Fruit fly (Drosophila melanogaster): ENCODE results near the gene Saf6.

Gene Saf6

dm6 chr2L:846167-846868 lies 30.6 kb upstream of the Saf6 start (continued):
- no peak for TF ChIP-seq MBD-R2 (GFP tag; IDR thresholded peaks at IDR 0.05)
- TF ChIP-seq CG7357 (GFP tag; IDR thresholded peaks at IDR 0.05): no peak; the same call in 2 of the 3 replicates

- peak; percentile 79 for TF ChIP-seq ems (GFP tag; optimal IDR thresholded peaks at IDR 0.05)
- TF ChIP-seq trh (GFP tag; optimal IDR thresholded peaks at IDR 0.05): peak; percentile 51
- peak; percentile 33 for TF ChIP-seq MESR4 (GFP tag; optimal IDR thresholded peaks at IDR 0.05)
- peak; percentile 96 for TF ChIP-seq sens (GFP tag)
- peak; percentile 69 for TF ChIP-seq klu (GFP tag; IDR thresholded peaks at IDR 0.05)
- peak; percentile 89 for TF ChIP-seq unpg (GFP tag; optimal IDR thresholded peaks at IDR 0.05)
- peak; percentile 88 for TF ChIP-seq CG9609 (GFP tag; optimal IDR thresholded peaks at IDR 0.05)
- no peak for TF ChIP-seq zen2 (GFP tag; IDR thresholded peaks at IDR 0.05; ENCODE audit: partially characterized antibody)
- TF ChIP-seq CG3281 (GFP tag; optimal IDR thresholded peaks at IDR 0.05): peak; percentile 87
- TF ChIP-seq Gug (GFP tag; IDR thresholded peaks at IDR 0.05): peak; percentile 88; the same call in 3 of the 4 replicates
- no peak for TF ChIP-seq Neu2 (GFP tag; optimal IDR thresholded peaks at IDR 0.05; ENCODE audit: borderline replicate concordance)
- TF ChIP-seq gcm (GFP tag; optimal IDR thresholded peaks at IDR 0.05): peak; percentile 72
- TF ChIP-seq pita (GFP tag; optimal IDR thresholded peaks at IDR 0.05): no peak
- peak; percentile 83 for TF ChIP-seq CG6765 (GFP tag; optimal IDR thresholded peaks at IDR 0.05)
- TF ChIP-seq hkb (optimal IDR thresholded peaks at IDR 0.05): no peak
- peak; percentile 92 for TF ChIP-seq hkb (GFP tag; IDR thresholded peaks at IDR 0.05)
- TF ChIP-seq Xbp1 (GFP tag; optimal IDR thresholded peaks at IDR 0.05): peak; percentile 90
- no peak for TF ChIP-seq Scr (GFP tag; IDR thresholded peaks at IDR 0.05; ENCODE audit: partially characterized antibody)
- TF ChIP-seq trem (tag; optimal IDR thresholded peaks at IDR 0.05): peak; percentile 40
- peak; percentile 75 for TF ChIP-seq CG7357 (GFP tag; IDR thresholded peaks at IDR 0.05)
- peak; percentile 74 for TF ChIP-seq CG10979 (tag; optimal IDR thresholded peaks at IDR 0.05)
- peak; percentile 67 for TF ChIP-seq Adf1 (GFP tag; IDR thresholded peaks at IDR 0.05)
- peak; percentile 84 for TF ChIP-seq CG2889 (GFP tag; IDR thresholded peaks at IDR 0.05)
- peak; percentile 69 for TF ChIP-seq Dip3 (GFP tag; optimal IDR thresholded peaks at IDR 0.05)
- TF ChIP-seq Oaz (GFP tag; IDR thresholded peaks at IDR 0.05): peak; percentile 75
- TF ChIP-seq wor (GFP tag; IDR thresholded peaks at IDR 0.05): peak; percentile 82
- no peak for TF ChIP-seq prd (optimal IDR thresholded peaks at IDR 0.05)
- TF ChIP-seq prd (GFP tag; IDR thresholded peaks at IDR 0.05): peak; percentile 91
- peak; percentile 60 for TF ChIP-seq CG12236 (GFP tag; optimal IDR thresholded peaks at IDR 0.05)
- peak; percentile 82 for TF ChIP-seq CG7556 (GFP tag; optimal IDR thresholded peaks at IDR 0.05)
- TF ChIP-seq Atf-2 (GFP tag; optimal IDR thresholded peaks at IDR 0.05): peak; percentile 80
- TF ChIP-seq Xrp1 (GFP tag; IDR thresholded peaks at IDR 0.05): peak; percentile 89
- TF ChIP-seq hth (optimal IDR thresholded peaks at IDR 0.05): no peak
- no peak for TF ChIP-seq nerfin-2 (GFP tag; IDR thresholded peaks at IDR 0.05; ENCODE audit: partially characterized antibody)
- TF ChIP-seq pros (GFP tag; optimal IDR thresholded peaks at IDR 0.05): no peak
- TF ChIP-seq CG15696 (tag; optimal IDR thresholded peaks at IDR 0.05): peak; percentile 31
- peak; percentile 83 for TF ChIP-seq phol (tag; optimal IDR thresholded peaks at IDR 0.05)
- TF ChIP-seq tna (GFP tag; IDR thresholded peaks at IDR 0.05; ENCODE audit: partially characterized antibody): no peak
- no peak for TF ChIP-seq CG8478 (optimal IDR thresholded peaks at IDR 0.05)
- TF ChIP-seq insv (GFP tag; optimal IDR thresholded peaks at IDR 0.05): peak in 1 of 2 experiments; percentile 30
- peak; percentile 76 for TF ChIP-seq rib (GFP tag; IDR thresholded peaks at IDR 0.05)
- TF ChIP-seq tll (GFP tag; optimal IDR thresholded peaks at IDR 0.05): no peak
- TF ChIP-seq Awh (GFP tag; IDR thresholded peaks at IDR 0.05): peak; percentile 87
- no peak for TF ChIP-seq Tbp (GFP tag; optimal IDR thresholded peaks at IDR 0.05)
- peak; percentile 90 for TF ChIP-seq CG7839 (tag; optimal IDR thresholded peaks at IDR 0.05)
- no peak for TF ChIP-seq lov (optimal IDR thresholded peaks at IDR 0.05)
- peak; percentile 78; the same call in 1 of the 3 replicates for TF ChIP-seq lov (GFP tag; IDR thresholded peaks at IDR 0.05)
These were observed 29.7 kb upstream of the Saf6 start for dm6 chr2L:845341-846004.
